Worm (Caenorhabditis elegans) whole organism, late embryonic: ENCODE data around the gene Y76B12C.4.

Source experiments
- F13H6.1 ChIP-seq: sonication (generic microtip); optimal IDR thresholded peaks from 2 replicates; lab custom pipeline; 2016; ENCODE audit warnings: missing genetic modification characterization, missing compliant biosample characterization
- Y22D7AL.16 ChIP-seq: sonication (generic microtip); optimal IDR thresholded peaks from 2 replicates; lab custom pipeline; 2016; ENCODE audit warnings: missing genetic modification characterization, missing compliant biosample characterization
- ceh-2 ChIP-seq: sonication (generic microtip); optimal IDR thresholded peaks from 2 replicates; lab custom pipeline; 2016; ENCODE audit warnings: missing genotype, missing genetic modification characterization, missing compliant biosample characterization
- ceh-45 ChIP-seq: fragments of 200-800 bp; sonication (Bioruptor generic); IDR thresholded peaks from 2 replicates; pipeline ENCODE4 v1.3.6; 2022; ENCODE audit warnings: missing genetic modification reagents, missing genetic modification characterization, missing compliant biosample characterization
- ceh-48 ChIP-seq: sonication (generic microtip); optimal IDR thresholded peaks from 2 replicates; lab custom pipeline; 2016; ENCODE audit warnings: missing genetic modification characterization, inconsistent platforms, missing compliant biosample characterization
- elt-4 ChIP-seq: sonication (generic microtip); optimal IDR thresholded peaks from 2 replicates; lab custom pipeline; 2016; ENCODE audit warnings: missing genetic modification characterization, missing compliant biosample characterization
- ets-4 ChIP-seq: sonication (generic microtip); optimal IDR thresholded peaks from 2 replicates; lab custom pipeline; 2016; ENCODE audit warnings: missing genetic modification characterization, missing compliant biosample characterization
- eyg-1 ChIP-seq: sonication (generic microtip); optimal IDR thresholded peaks from 2 replicates; lab custom pipeline; 2016; ENCODE audit warnings: missing genotype, missing genetic modification characterization, missing compliant biosample characterization
- fkh-6 ChIP-seq: sonication (generic microtip); optimal IDR thresholded peaks from 2 replicates; lab custom pipeline; 2016; ENCODE audit warnings: missing genetic modification characterization, missing compliant biosample characterization
- hlh-13 ChIP-seq: fragments of 200-800 bp; sonication (Bioruptor generic); optimal IDR thresholded peaks from 2 replicates; lab custom pipeline; 2018; ENCODE audit warnings: mild to moderate bottlenecking, missing genetic modification characterization, missing compliant biosample characterization
- hlh-15 ChIP-seq: sonication (generic microtip); optimal IDR thresholded peaks from 2 replicates; lab custom pipeline; 2016; ENCODE audit warnings: missing genetic modification characterization, missing compliant biosample characterization
- hlh-30 ChIP-seq: sonication (generic microtip); optimal IDR thresholded peaks from 2 replicates; lab custom pipeline; 2017; ENCODE audit warnings: antibody characterized with exemption, missing genetic modification characterization, missing compliant biosample characterization; ENCODE audit not compliant: insufficient read depth
- hlh-6 ChIP-seq: sonication (generic microtip); optimal IDR thresholded peaks from 2 replicates; lab custom pipeline; 2016; ENCODE audit warnings: missing genotype, missing genetic modification characterization, missing compliant biosample characterization
- lim-6 ChIP-seq: sonication (generic microtip); optimal IDR thresholded peaks from 2 replicates; lab custom pipeline; 2016; ENCODE audit warnings: missing genetic modification characterization, missing compliant biosample characterization
- nfya-1 ChIP-seq: sonication (generic microtip); optimal IDR thresholded peaks from 2 replicates; lab custom pipeline; 2017; ENCODE audit warnings: missing genetic modification characterization, mild to moderate bottlenecking, missing compliant biosample characterization, antibody characterized with exemption, moderate library complexity
- odd-2 ChIP-seq: sonication (generic microtip); optimal IDR thresholded peaks from 2 replicates; lab custom pipeline; 2017; ENCODE audit warnings: antibody characterized with exemption, mild to moderate bottlenecking, missing genetic modification characterization, missing compliant biosample characterization
- pax-1 ChIP-seq: fragments of 150-350 bp; optimal IDR thresholded peaks from 2 replicates; lab custom pipeline; 2014; ENCODE audit warnings: missing biosample characterization, missing genetic modification characterization
- pha-2 ChIP-seq: sonication (generic microtip); optimal IDR thresholded peaks from 2 replicates; lab custom pipeline; 2017; ENCODE audit warnings: mild to moderate bottlenecking, missing genetic modification characterization, missing compliant biosample characterization
- pros-1 ChIP-seq: fragments of 150-350 bp; optimal IDR thresholded peaks from 2 replicates; lab custom pipeline; 2014; ENCODE audit warnings: missing biosample characterization, missing genetic modification reagents, missing genetic modification characterization
- sdc-2 ChIP-seq: sonication (generic microtip); optimal IDR thresholded peaks from 2 replicates; lab custom pipeline; 2016; ENCODE audit warnings: missing genotype, missing genetic modification characterization, missing compliant biosample characterization
- syd-9 ChIP-seq: sonication (generic microtip); optimal IDR thresholded peaks from 2 replicates; lab custom pipeline; 2016; ENCODE audit warnings: mild to moderate bottlenecking, missing genetic modification characterization, moderate library complexity, missing compliant biosample characterization
- tbx-2 ChIP-seq: sonication (generic microtip); optimal IDR thresholded peaks from 2 replicates; lab custom pipeline; 2016; ENCODE audit warnings: missing genetic modification characterization, missing compliant biosample characterization
- unc-3 ChIP-seq, 2 experiments: fragments of 200-800 bp in 1 of 2; sonication (Bioruptor generic) in 1 of 2; sonication (generic microtip) in 1 of 2; conservative IDR thresholded peaks in 1 of 2; optimal IDR thresholded peaks in 1 of 2; 2 replicates each; pipeline versions ENCODE4 v1.3.6 to Lab custom; 2016 to 2022; ENCODE audit warnings: missing compliant biosample characterization in 2 of 2, missing genetic modification characterization in 2 of 2, missing genetic modification reagents in 1 of 2
- unc-55 ChIP-seq: sonication (generic microtip); optimal IDR thresholded peaks from 2 replicates; lab custom pipeline; 2017; ENCODE audit warnings: missing biosample characterization, missing genetic modification reagents, missing genetic modification characterization

The Y76B12C.4 gene

ce11 chrIV:1945200-1945599, 27.0 kb downstream of the Y76B12C.4 start:
- TF ChIP-seq tbx-2 (no peak), ceh-45 (GFP tag; lab: Robert Waterston, UW) (no peak), Y22D7AL.16 (tag; lab: Kevin White, UChicago) (no peak), ceh-2 (tag; lab: Kevin White, UChicago) (no peak), sdc-2 (no peak), eyg-1 (tag; lab: Kevin White, UChicago) (no peak), fkh-6 (tag; lab: Kevin White, UChicago) (no peak), ets-4 (no peak), pha-2 (tag; lab: Kevin White, UChicago) (no peak)

ce11 chrIV:1924178-1924577, 48.0 kb downstream of the Y76B12C.4 start:
- TF ChIP-seq pros-1 (tag; lab: Kevin White, UChicago) (no peak), syd-9 (tag; lab: Kevin White, UChicago) (no peak), hlh-13 (GFP tag; lab: Kevin White, UChicago) (no peak), pha-2 (tag; lab: Kevin White, UChicago) (no peak), ceh-48 (tag; lab: Kevin White, UChicago) (no peak), lim-6 (tag; lab: Kevin White, UChicago) (no peak), nfya-1 (tag; lab: Kevin White, UChicago) (no peak), unc-3 (GFP tag; conservative IDR thresholded peaks at IDR 0.05; lab: Robert Waterston, UW) (no peak), unc-3 (tag; optimal IDR thresholded peaks at IDR 0.05; lab: Kevin White, UChicago) (no peak), unc-55 (GFP tag; lab: Kevin White, UChicago) (no peak), hlh-6 (no peak), hlh-15 (tag; lab: Kevin White, UChicago) (no peak), F13H6.1 (tag; lab: Kevin White, UChicago) (no peak), Y22D7AL.16 (tag; lab: Kevin White, UChicago) (no peak), odd-2 (no peak), elt-4 (no peak), pax-1 (tag; lab: Kevin White, UChicago) (no peak)

ce11 chrIV:1923722-1924121, 48.4 kb downstream of the Y76B12C.4 start, which contains the start of gene denn-4:
denn-4 (plus strand) TSS chrIV:1924001.
- TF ChIP-seq ets-4 (no peak), hlh-30 (tag; lab: Kevin White, UChicago) (peak; percentile 59)
